Worm (Caenorhabditis elegans): Measurements from ENCODE around the gene C08B6.18.

C08B6.18 gene

DNA sequence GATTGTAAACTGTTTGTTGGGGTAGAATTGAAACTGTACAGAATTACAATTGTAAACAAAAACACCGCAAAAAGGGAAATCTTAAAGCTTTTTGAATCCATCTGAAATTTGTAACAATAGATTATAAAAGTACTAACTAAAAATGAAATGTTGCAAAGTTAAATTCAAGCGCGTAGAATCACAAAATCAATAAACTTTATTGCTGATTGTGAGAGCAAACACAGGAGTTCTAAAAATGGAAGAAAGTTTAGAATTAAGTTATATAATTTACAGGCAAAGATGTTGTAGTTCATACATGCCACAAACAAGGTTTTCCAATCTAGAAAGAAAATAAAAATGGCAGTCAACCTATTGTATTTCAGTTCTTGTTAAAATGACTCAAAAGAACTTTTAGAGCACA, 21.7 kb downstream of the C08B6.18 start, which contains the start of gene C08B6.3:
TSS of gene C08B6.3 (minus strand) at position 101 of the 400 bp plus-strand sequence.
- TF ChIP-seq unc-42 (tag; optimal IDR thresholded peaks at IDR 0.05) (no peak), pqm-1 (tag; optimal IDR thresholded peaks at IDR 0.05) (no peak), nhr-232 (tag; optimal IDR thresholded peaks at IDR 0.05) (no peak), C08G9.2 (tag; optimal IDR thresholded peaks at IDR 0.05) (no peak), T23F11.4 (GFP tag; optimal IDR thresholded peaks at IDR 0.05) (no peak), pat-9 (tag; optimal IDR thresholded peaks at IDR 0.05) (no peak), tbx-7 (tag; optimal IDR thresholded peaks at IDR 0.05) (no peak), elt-4 (tag; optimal IDR thresholded peaks at IDR 0.05) (no peak), hlh-6 (tag; optimal IDR thresholded peaks at IDR 0.05) (no peak), dve-1 (tag; optimal IDR thresholded peaks at IDR 0.05) (no peak), fax-1 (tag; optimal IDR thresholded peaks at IDR 0.05) (no peak), dmd-4 (tag; optimal IDR thresholded peaks at IDR 0.05; ENCODE audit: borderline replicate concordance) (no peak), ceh-22 (tag; optimal IDR thresholded peaks at IDR 0.05) (no peak), pha-4 (tag; optimal IDR thresholded peaks at IDR 0.05) (no peak), nfya-1 (tag; optimal IDR thresholded peaks at IDR 0.05) (no peak), syd-9 (tag; optimal IDR thresholded peaks at IDR 0.05) (no peak), rnt-1 (tag; optimal IDR thresholded peaks at IDR 0.05) (no peak)

DNA sequence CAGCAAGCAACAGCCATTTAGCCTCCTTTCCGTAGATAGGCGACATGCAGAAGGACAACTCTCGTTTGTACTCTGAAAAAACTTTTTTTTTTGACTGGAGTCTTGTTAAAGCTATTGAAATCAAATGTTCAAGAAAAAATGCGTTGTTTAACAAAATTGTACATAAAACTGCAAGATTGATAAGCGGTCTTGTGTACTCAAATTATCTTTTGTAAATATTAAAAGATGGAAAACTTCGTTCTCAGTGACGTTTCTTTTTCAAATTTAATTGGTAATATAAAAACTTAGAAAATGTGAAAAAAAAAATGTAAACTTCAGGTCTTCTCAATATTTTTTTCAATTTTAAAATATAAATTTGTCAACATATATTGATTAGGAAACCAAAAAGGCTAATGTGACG, 22.8 kb downstream of the C08B6.18 start:
- TF ChIP-seq fkh-10 (GFP tag; optimal IDR thresholded peaks at IDR 0.05) (no peak), ceh-14 (tag; optimal IDR thresholded peaks at IDR 0.05) (no peak), dmd-4 (tag; optimal IDR thresholded peaks at IDR 0.05; ENCODE audit: borderline replicate concordance) (no peak), ceh-45 (GFP tag; IDR thresholded peaks at IDR 0.05) (no peak), hlh-8 (tag; optimal IDR thresholded peaks at IDR 0.05) (no peak), pqm-1 (tag; optimal IDR thresholded peaks at IDR 0.05) (no peak), zip-5 (tag; optimal IDR thresholded peaks at IDR 0.05) (no peak), ahr-1 (tag; optimal IDR thresholded peaks at IDR 0.05) (no peak), ceh-31 (tag; optimal IDR thresholded peaks at IDR 0.05) (no peak), ceh-22 (tag; optimal IDR thresholded peaks at IDR 0.05) (no peak), F13H6.1 (tag; optimal IDR thresholded peaks at IDR 0.05) (no peak), ceh-2 (tag; optimal IDR thresholded peaks at IDR 0.05) (no peak), ceh-9 (tag; optimal IDR thresholded peaks at IDR 0.05) (no peak), ceh-18 (tag; optimal IDR thresholded peaks at IDR 0.05) (no peak), che-1 (tag; optimal IDR thresholded peaks at IDR 0.05) (no peak), sox-4 (tag; optimal IDR thresholded peaks at IDR 0.05) (no peak), hlh-30 (tag; optimal IDR thresholded peaks at IDR 0.05; ENCODE audit: insufficient read depth) (no peak), unc-55 (GFP tag; optimal IDR thresholded peaks at IDR 0.05) (no peak), ceh-34 (tag; optimal IDR thresholded peaks at IDR 0.05) (no peak)

DNA sequence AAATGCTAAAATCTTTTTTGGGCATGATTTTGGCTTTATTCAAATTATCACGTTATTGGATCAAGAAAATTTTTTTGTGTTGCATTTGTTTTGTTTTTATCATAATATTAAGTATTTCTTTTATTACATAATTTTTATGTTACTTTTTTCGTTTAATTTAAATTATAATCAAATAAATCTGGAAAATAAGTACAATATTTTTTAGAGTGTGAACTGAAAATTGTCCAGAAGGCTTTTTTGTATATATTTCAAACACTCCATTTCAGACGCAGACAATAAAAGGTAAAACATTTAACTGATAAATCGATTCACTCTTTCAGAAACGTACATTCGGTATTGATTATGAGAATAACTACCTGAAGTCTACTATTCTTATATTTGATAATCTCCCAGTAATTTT, 26.6 kb downstream of the C08B6.18 start, which contains the start of gene C08B6.11:
TSS of gene C08B6.11 (plus strand) at position 301 of the 400 bp plus-strand sequence.
- TF ChIP-seq unc-42 (tag; optimal IDR thresholded peaks at IDR 0.05) (no peak), elt-2 (tag; optimal IDR thresholded peaks at IDR 0.05) (no peak), dve-1 (tag; optimal IDR thresholded peaks at IDR 0.05) (no peak), ceh-14 (tag; optimal IDR thresholded peaks at IDR 0.05) (no peak), zip-5 (tag; optimal IDR thresholded peaks at IDR 0.05) (no peak), ets-4 (tag; optimal IDR thresholded peaks at IDR 0.05) (no peak), fax-1 (tag; optimal IDR thresholded peaks at IDR 0.05) (no peak), ceh-45 (GFP tag; IDR thresholded peaks at IDR 0.05) (no peak), sdc-2 (tag; optimal IDR thresholded peaks at IDR 0.05) (no peak), nfya-1 (tag; optimal IDR thresholded peaks at IDR 0.05) (no peak), ahr-1 (tag; optimal IDR thresholded peaks at IDR 0.05) (no peak), ceh-24 (tag; optimal IDR thresholded peaks at IDR 0.05) (no peak), unc-3 (GFP tag; conservative IDR thresholded peaks at IDR 0.05) (no peak), unc-3 (tag; optimal IDR thresholded peaks at IDR 0.05) (no peak), lim-6 (tag; optimal IDR thresholded peaks at IDR 0.05) (no peak), tbx-2 (tag; optimal IDR thresholded peaks at IDR 0.05) (no peak), K02D7.2 (tag; optimal IDR thresholded peaks at IDR 0.05) (no peak), tbx-7 (tag; optimal IDR thresholded peaks at IDR 0.05) (no peak), ceh-22 (tag; optimal IDR thresholded peaks at IDR 0.05) (no peak)
